Worm (Caenorhabditis elegans) whole organism, L4 larva: ENCODE data around the gene ptp-5.1.

Experiments
- cey-2 ChIP-seq: sonication (generic microtip); optimal IDR thresholded peaks from 3 replicates; lab custom pipeline; 2017; ENCODE audit warnings: missing genetic modification characterization, mild to moderate bottlenecking, missing compliant biosample characterization, antibody characterized with exemption, borderline replicate concordance; ENCODE audit not compliant: insufficient read depth
- hif-1 ChIP-seq, 2 experiments: sonication (generic microtip); optimal IDR thresholded peaks; 2 replicates each; lab custom pipeline; 2016 to 2017; ENCODE audit warnings: missing compliant biosample characterization in 2 of 2, missing genetic modification characterization in 2 of 2, missing genetic modification reagents in 2 of 2, missing genotype in 2 of 2, mild to moderate bottlenecking in 1 of 2
- mdt-29 ChIP-seq: fragments of 200-800 bp; sonication (Bioruptor generic); IDR thresholded peaks from 2 replicates; pipeline ENCODE4 v1.3.6; 2022; ENCODE audit warnings: missing genetic modification reagents, missing genetic modification characterization, missing compliant biosample characterization
- mes-2 ChIP-seq: sonication (generic microtip); optimal IDR thresholded peaks from 2 replicates; lab custom pipeline; 2016; ENCODE audit warnings: missing genotype, mild to moderate bottlenecking, missing genetic modification characterization, missing compliant biosample characterization; ENCODE audit not compliant: poor library complexity, severe bottlenecking
- nhr-237 ChIP-seq: sonication (generic microtip); optimal IDR thresholded peaks from 2 replicates; lab custom pipeline; 2017; ENCODE audit warnings: missing biosample characterization, missing genetic modification characterization
- nhr-77 ChIP-seq: fragments of 150-350 bp; optimal IDR thresholded peaks from 2 replicates; lab custom pipeline; 2014; ENCODE audit warnings: missing biosample characterization, missing genetic modification characterization
- pha-4 ChIP-seq, 2 experiments: fragments of 150-350 bp in 1 of 2; fragments of 200-800 bp in 1 of 2; sonication (Bioruptor generic) in 1 of 2; IDR thresholded peaks in 1 of 2; optimal IDR thresholded peaks in 1 of 2; 2 replicates each; pipeline versions ENCODE4 v1.3.6 to Lab custom; 2014 to 2022; ENCODE audit warnings: missing genetic modification characterization in 2 of 2, missing genetic modification reagents in 2 of 2, missing biosample characterization in 1 of 2, missing compliant biosample characterization in 1 of 2
- pqm-1 ChIP-seq: sonication (generic microtip); optimal IDR thresholded peaks from 2 replicates; lab custom pipeline; 2017; ENCODE audit warnings: missing biosample characterization, missing genetic modification characterization
- rbr-2 ChIP-seq: sonication (generic microtip); optimal IDR thresholded peaks from 2 replicates; lab custom pipeline; 2016; ENCODE audit warnings: missing genotype, missing genetic modification characterization, missing compliant biosample characterization
- snpc-1.2 ChIP-seq: fragments of 200-800 bp; sonication (Bioruptor generic); IDR thresholded peaks from 2 replicates; pipeline ENCODE4 v1.3.6; 2022; ENCODE audit warnings: missing genetic modification reagents, missing genetic modification characterization, missing compliant biosample characterization

DNA sequence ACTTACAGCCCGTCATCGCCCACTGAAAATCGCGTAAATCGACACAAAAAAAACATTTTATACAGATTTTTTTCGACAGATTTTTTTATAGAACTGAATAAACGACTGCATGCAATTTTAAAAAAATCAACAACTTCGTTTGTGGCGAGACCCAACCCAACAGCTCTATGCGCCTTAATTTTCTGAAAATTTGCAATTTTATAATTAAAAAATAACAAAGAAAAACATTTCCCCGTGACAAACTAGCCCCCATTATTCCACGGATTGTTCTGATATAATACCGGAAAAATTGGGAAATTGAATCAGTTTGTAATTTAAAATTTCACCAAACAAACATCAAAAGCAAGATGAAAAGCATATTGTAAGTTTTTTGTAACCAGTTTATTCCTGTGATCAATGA is at the start of gene ptp-5.1:
- TF ChIP-seq pha-4 (GFP tag; IDR thresholded peaks at IDR 0.05; lab: Robert Waterston, UW) (no peak), pha-4 (tag; optimal IDR thresholded peaks at IDR 0.05; lab: Kevin White, UChicago) (no peak), hif-1 (tag; optimal IDR thresholded peaks at IDR 0.05; lab: Kevin White, UChicago) (no peak), nhr-77 (tag; lab: Kevin White, UChicago) (no peak), snpc-1.2 (GFP tag; lab: Robert Waterston, UW) (no peak), pqm-1 (tag; lab: Kevin White, UChicago) (no peak), mes-2 (tag; lab: Kevin White, UChicago) (no peak), cey-2 (tag; lab: Kevin White, UChicago) (no peak), mdt-29 (GFP tag; lab: Robert Waterston, UW) (no peak), rbr-2 (tag; lab: Kevin White, UChicago) (no peak), nhr-237 (tag; lab: Kevin White, UChicago) (no peak)
